Worm (Caenorhabditis elegans) whole organism, L1 larva: ENCODE measurements around the gene pisy-1.

Experiments
- C04F5.9 ChIP-seq: sonication (generic microtip); optimal IDR thresholded peaks from 2 replicates; lab custom pipeline; 2016; ENCODE audit warnings: missing genetic modification characterization, missing compliant biosample characterization
- Y116A8C.19 ChIP-seq: sonication (generic microtip); optimal IDR thresholded peaks from 2 replicates; lab custom pipeline; 2016; ENCODE audit warnings: missing compliant biosample characterization, missing genetic modification characterization, borderline replicate concordance
- alr-1 ChIP-seq: fragments of 200-800 bp; sonication (Bioruptor generic); optimal IDR thresholded peaks from 2 replicates; lab custom pipeline; 2018; ENCODE audit warnings: borderline replicate concordance, mild to moderate bottlenecking, missing genetic modification characterization, missing compliant biosample characterization
- aly-2 ChIP-seq: fragments of 150-350 bp; optimal IDR thresholded peaks from 2 replicates; lab custom pipeline; 2014; ENCODE audit warnings: missing biosample characterization, missing genetic modification characterization
- ceh-63 ChIP-seq: fragments of 200-800 bp; sonication (Bioruptor generic); optimal IDR thresholded peaks from 2 replicates; lab custom pipeline; 2018; ENCODE audit warnings: mild to moderate bottlenecking, missing genetic modification characterization, missing compliant biosample characterization
- ceh-8 ChIP-seq: fragments of 200-800 bp; sonication (Bioruptor generic); optimal IDR thresholded peaks from 2 replicates; lab custom pipeline; 2018; ENCODE audit warnings: mild to moderate bottlenecking, missing genetic modification characterization, moderate library complexity, missing compliant biosample characterization
- ceh-88 ChIP-seq: fragments of 200-800 bp; sonication (Bioruptor generic); IDR thresholded peaks from 2 replicates; pipeline ENCODE4 v1.3.6; 2022; ENCODE audit warnings: missing genetic modification characterization, missing compliant biosample characterization
- ces-1 ChIP-seq: fragments of 150-350 bp; optimal IDR thresholded peaks from 2 replicates; lab custom pipeline; 2014; ENCODE audit warnings: missing biosample characterization, missing genetic modification reagents, missing genetic modification characterization
- dsc-1 ChIP-seq: sonication (generic microtip); optimal IDR thresholded peaks from 2 replicates; lab custom pipeline; 2016; ENCODE audit warnings: mild to moderate bottlenecking, missing genetic modification characterization, missing compliant biosample characterization
- egl-13 ChIP-seq: sonication (generic microtip); optimal IDR thresholded peaks from 2 replicates; lab custom pipeline; 2016; ENCODE audit warnings: missing genotype, missing genetic modification reagents, missing genetic modification characterization, missing compliant biosample characterization
- egl-27 ChIP-seq, 2 experiments: fragments of 150-350 bp in 1 of 2; sonication (generic microtip); optimal IDR thresholded peaks; 3 replicates each; lab custom pipeline; 2017 to 2018; ENCODE audit warnings: missing biosample characterization in 2 of 2, missing genetic modification characterization in 2 of 2, missing genetic modification reagents in 2 of 2
- fkh-10 ChIP-seq: sonication (generic microtip); optimal IDR thresholded peaks from 2 replicates; lab custom pipeline; 2017; ENCODE audit warnings: missing biosample characterization, missing genetic modification reagents, missing genetic modification characterization
- fkh-4 ChIP-seq: sonication (generic microtip); optimal IDR thresholded peaks from 2 replicates; lab custom pipeline; 2016; ENCODE audit warnings: missing compliant biosample characterization, missing genetic modification characterization, borderline replicate concordance
- fkh-8 ChIP-seq: sonication (generic microtip); optimal IDR thresholded peaks from 2 replicates; lab custom pipeline; 2016; ENCODE audit warnings: mild to moderate bottlenecking, missing genetic modification characterization, missing compliant biosample characterization
- fos-1 ChIP-seq: fragments of 150-350 bp; optimal IDR thresholded peaks from 2 replicates; lab custom pipeline; 2014; ENCODE audit warnings: missing biosample characterization, missing genetic modification characterization
- grh-1 ChIP-seq: fragments of 200-800 bp; sonication (Bioruptor generic); IDR thresholded peaks from 2 replicates; pipeline ENCODE4 v1.3.6; 2022; ENCODE audit warnings: missing genetic modification reagents, missing genetic modification characterization, missing compliant biosample characterization
- hlh-4 ChIP-seq: sonication (generic microtip); optimal IDR thresholded peaks from 2 replicates; lab custom pipeline; 2016; ENCODE audit warnings: mild to moderate bottlenecking, missing genetic modification characterization, missing compliant biosample characterization
- hpl-2 ChIP-seq: fragments of 150-350 bp; optimal IDR thresholded peaks from 2 replicates; lab custom pipeline; 2014; ENCODE audit warnings: missing biosample characterization, missing genetic modification reagents, missing genetic modification characterization
- lin-14 ChIP-seq: fragments of 200-800 bp; sonication (Bioruptor generic); optimal IDR thresholded peaks from 2 replicates; lab custom pipeline; 2018; ENCODE audit warnings: mild to moderate bottlenecking, missing genetic modification characterization, moderate library complexity, missing compliant biosample characterization
- lir-3 ChIP-seq: sonication (generic microtip); optimal IDR thresholded peaks from 2 replicates; lab custom pipeline; 2016; ENCODE audit warnings: mild to moderate bottlenecking, missing genetic modification characterization, moderate library complexity, missing compliant biosample characterization; ENCODE audit not compliant: poor library complexity
- mdl-1 ChIP-seq, 2 experiments: fragments of 150-350 bp; optimal IDR thresholded peaks; 2 replicates each; lab custom pipeline; 2014 to 2017; ENCODE audit warnings: missing biosample characterization in 2 of 2, missing genetic modification characterization in 2 of 2, inconsistent platforms in 1 of 2
- mef-2 ChIP-seq: fragments of 150-350 bp; optimal IDR thresholded peaks from 2 replicates; lab custom pipeline; 2014; ENCODE audit warnings: missing biosample characterization, missing genetic modification characterization
- mep-1 ChIP-seq: fragments of 150-350 bp; optimal IDR thresholded peaks from 2 replicates; lab custom pipeline; 2014; ENCODE audit warnings: missing biosample characterization, missing genetic modification characterization
- nhr-11 ChIP-seq: fragments of 150-350 bp; optimal IDR thresholded peaks from 2 replicates; lab custom pipeline; 2014; ENCODE audit warnings: missing biosample characterization, missing genetic modification characterization
- nhr-19 ChIP-seq: fragments of 200-800 bp; sonication (Bioruptor generic); conservative IDR thresholded peaks from 2 replicates; pipeline ENCODE4 v1.3.6; 2022; ENCODE audit warnings: missing genetic modification characterization, missing compliant biosample characterization
- nhr-237 ChIP-seq: fragments of 150-350 bp; optimal IDR thresholded peaks from 2 replicates; lab custom pipeline; 2014; ENCODE audit warnings: missing biosample characterization, missing genetic modification characterization
- nhr-47 ChIP-seq: sonication (generic microtip); optimal IDR thresholded peaks from 2 replicates; lab custom pipeline; 2016; ENCODE audit warnings: mild to moderate bottlenecking, missing genetic modification characterization, moderate library complexity, missing compliant biosample characterization
- nhr-71 ChIP-seq: sonication (generic microtip); optimal IDR thresholded peaks from 2 replicates; lab custom pipeline; 2016; ENCODE audit warnings: mild to moderate bottlenecking, missing genetic modification characterization, moderate library complexity, missing compliant biosample characterization
- nhr-77 ChIP-seq: fragments of 150-350 bp; optimal IDR thresholded peaks from 2 replicates; lab custom pipeline; 2014; ENCODE audit warnings: missing biosample characterization, missing genetic modification characterization
- pag-3 ChIP-seq: sonication (generic microtip); optimal IDR thresholded peaks from 2 replicates; lab custom pipeline; 2017; ENCODE audit warnings: missing genetic modification characterization, mild to moderate bottlenecking, missing compliant biosample characterization, antibody characterized with exemption, borderline replicate concordance; ENCODE audit not compliant: insufficient read depth
- pax-3 ChIP-seq: fragments of 200-800 bp; sonication (Bioruptor generic); optimal IDR thresholded peaks from 2 replicates; lab custom pipeline; 2018; ENCODE audit warnings: mild to moderate bottlenecking, missing genetic modification characterization, moderate library complexity, missing compliant biosample characterization
- pqm-1 ChIP-seq: sonication (generic microtip); optimal IDR thresholded peaks from 3 replicates; lab custom pipeline; 2017; ENCODE audit warnings: missing biosample characterization, missing genetic modification characterization
- rnt-1 ChIP-seq: sonication (generic microtip); optimal IDR thresholded peaks from 2 replicates; lab custom pipeline; 2016; ENCODE audit warnings: mild to moderate bottlenecking, missing genetic modification characterization, moderate library complexity, missing compliant biosample characterization
- skn-1 ChIP-seq: fragments of 150-350 bp; optimal IDR thresholded peaks from 2 replicates; lab custom pipeline; 2014; ENCODE audit warnings: missing biosample characterization, missing genetic modification characterization
- snu-23 ChIP-seq: sonication (generic microtip); optimal IDR thresholded peaks from 2 replicates; lab custom pipeline; 2016; ENCODE audit warnings: missing genetic modification characterization, missing compliant biosample characterization
- sptf-1 ChIP-seq: fragments of 150-350 bp; optimal IDR thresholded peaks from 2 replicates; lab custom pipeline; 2014; ENCODE audit warnings: missing biosample characterization, missing genetic modification characterization
- sup-37 ChIP-seq: fragments of 200-800 bp; sonication (Bioruptor generic); optimal IDR thresholded peaks from 2 replicates; lab custom pipeline; 2018; ENCODE audit warnings: mild to moderate bottlenecking, missing genetic modification characterization, missing compliant biosample characterization
- tlp-1 ChIP-seq: fragments of 150-350 bp; optimal IDR thresholded peaks from 2 replicates; lab custom pipeline; 2014; ENCODE audit warnings: missing biosample characterization, missing genetic modification characterization
- unc-130 ChIP-seq: fragments of 150-350 bp; optimal IDR thresholded peaks from 2 replicates; lab custom pipeline; 2017; ENCODE audit warnings: missing biosample characterization, missing genetic modification characterization, inconsistent platforms
- unc-62 ChIP-seq: fragments of 150-350 bp; optimal IDR thresholded peaks from 2 replicates; lab custom pipeline; 2014; ENCODE audit warnings: missing biosample characterization, missing genetic modification reagents, missing genetic modification characterization
- zag-1 ChIP-seq: fragments of 150-350 bp; optimal IDR thresholded peaks from 2 replicates; lab custom pipeline; 2014; ENCODE audit warnings: missing biosample characterization, missing genetic modification characterization
- ztf-11 ChIP-seq, 2 experiments: sonication (generic microtip); optimal IDR thresholded peaks; 2 replicates each; lab custom pipeline; 2016 to 2017; ENCODE audit warnings: missing genetic modification characterization in 2 of 2, missing biosample characterization in 1 of 2, missing compliant biosample characterization in 1 of 2
- ztf-4 ChIP-seq: fragments of 150-350 bp; optimal IDR thresholded peaks from 2 replicates; lab custom pipeline; 2014; ENCODE audit warnings: missing biosample characterization, missing genetic modification characterization

The pisy-1 gene

ce11 chrII:12715757-12716350 is 22.3 kb downstream of the pisy-1 start:
- TF ChIP-seq zag-1 (tag; lab: Kevin White, UChicago): no peak
- no peak for TF ChIP-seq nhr-11 (tag; lab: Kevin White, UChicago)
- no peak for TF ChIP-seq mep-1 (tag; lab: Kevin White, UChicago)
- no peak for TF ChIP-seq ceh-88
- no peak for TF ChIP-seq unc-130
- no peak for TF ChIP-seq Y116A8C.19 (tag; lab: Kevin White, UChicago)
- no peak for TF ChIP-seq fkh-8 (tag; lab: Kevin White, UChicago)
- TF ChIP-seq lir-3 (tag; lab: Kevin White, UChicago): no peak
- TF ChIP-seq tlp-1 (tag; lab: Kevin White, UChicago): no peak
- TF ChIP-seq ztf-4 (tag; lab: Kevin White, UChicago): no peak
- TF ChIP-seq mdl-1 (tag; optimal IDR thresholded peaks at IDR 0.05; lab: Kevin White, UChicago): no peak
- no peak for TF ChIP-seq mef-2 (tag; lab: Kevin White, UChicago)
- TF ChIP-seq snu-23 (GFP tag; lab: Kevin White, UChicago): no peak
- TF ChIP-seq hlh-4 (tag; lab: Kevin White, UChicago): no peak
- TF ChIP-seq unc-62 (GFP tag; lab: Kevin White, UChicago): no peak
- no peak for TF ChIP-seq nhr-47
- TF ChIP-seq egl-27 (tag; optimal IDR thresholded peaks at IDR 0.05; lab: Kevin White, UChicago): no peak

ce11 chrII:12711490-12711889 is 26.6 kb downstream of the pisy-1 start:
- TF ChIP-seq alr-1 (tag; lab: Kevin White, UChicago) (no peak), dsc-1 (peak; percentile 50), rnt-1 (tag; lab: Kevin White, UChicago) (no peak), ztf-4 (tag; lab: Kevin White, UChicago) (no peak), pag-3 (tag; lab: Kevin White, UChicago) (no peak), mef-2 (tag; lab: Kevin White, UChicago) (no peak), fkh-10 (GFP tag; lab: Kevin White, UChicago) (no peak), nhr-71 (tag; lab: Kevin White, UChicago) (no peak), lin-14 (GFP tag; lab: Kevin White, UChicago) (peak; percentile 52), ztf-11 (tag; optimal IDR thresholded peaks at IDR 0.05; lab: Kevin White, UChicago) (no peak)

ce11 chrII:12696116-12696515 is 42.0 kb downstream of the pisy-1 start:
- no peak for TF ChIP-seq nhr-19
- TF ChIP-seq tlp-1 (tag; lab: Kevin White, UChicago): no peak
- TF ChIP-seq fkh-4 (tag; lab: Kevin White, UChicago): no peak
- TF ChIP-seq nhr-237 (tag; lab: Kevin White, UChicago): no peak
- no peak for TF ChIP-seq hlh-4 (tag; lab: Kevin White, UChicago)
- TF ChIP-seq zag-1 (tag; lab: Kevin White, UChicago): no peak
- TF ChIP-seq sptf-1 (tag; lab: Kevin White, UChicago): no peak

- TF ChIP-seq sup-37 (no peak), egl-13 (no peak), pax-3 (tag; lab: Kevin White, UChicago) (no peak), C04F5.9 (tag; lab: Kevin White, UChicago) (no peak), aly-2 (tag; lab: Kevin White, UChicago) (no peak), skn-1 (no peak), egl-27 (tag; optimal IDR thresholded peaks at IDR 0.05; lab: Kevin White, UChicago) (no peak), fkh-10 (GFP tag; lab: Kevin White, UChicago) (no peak), nhr-77 (tag; lab: Kevin White, UChicago) (no peak), ceh-8 (GFP tag; lab: Kevin White, UChicago) (no peak), ces-1 (no peak), grh-1 (no peak), hpl-2 (GFP tag; lab: Kevin White, UChicago) (no peak), fos-1 (tag; lab: Kevin White, UChicago) (no peak), pqm-1 (tag; lab: Kevin White, UChicago) (no peak), ceh-63 (no peak)
These were observed 44.0 kb downstream of the pisy-1 start, which contains the start of gene tbc-17 for ce11 chrII:12694112-12694511. TSS of gene tbc-17 (plus strand) at chrII:12694412.
